Fruit fly (Drosophila melanogaster) whole organism, embryonic: ENCODE results near the gene RunxB.

Source experiments
- BEAF-32 ChIP-seq: fragments of 200-800 bp; sonication (Bioruptor generic); optimal IDR thresholded peaks from 3 replicates; lab custom pipeline; 2017; ENCODE audit warnings: missing biosample characterization, missing genetic modification characterization, mild to moderate bottlenecking, moderate library complexity, missing genetic modification reagents
- Bdp1 ChIP-seq: fragments of 200-800 bp; sonication (Bioruptor generic); optimal IDR thresholded peaks from 3 replicates; lab custom pipeline; 2016; ENCODE audit warnings: missing biosample characterization, missing genetic modification characterization
- Bgb ChIP-seq: fragments of 200-800 bp; sonication (Bioruptor generic); IDR thresholded peaks from 2 replicates; pipeline ENCODE4 v1.3.6; 2022; ENCODE audit warnings: missing biosample characterization, missing genetic modification characterization; ENCODE audit not compliant: partially characterized antibody
- CG10267 ChIP-seq: fragments of 200-800 bp; sonication (Bioruptor generic); optimal IDR thresholded peaks from 2 replicates; lab custom pipeline; 2018; ENCODE audit warnings: missing biosample characterization, mild to moderate bottlenecking, missing genetic modification characterization, moderate library complexity
- CG10462 ChIP-seq: fragments of 200-800 bp; sonication (Bioruptor generic); optimal IDR thresholded peaks from 2 replicates; lab custom pipeline; 2016; ENCODE audit warnings: missing biosample characterization, missing genetic modification characterization
- CG11696 ChIP-seq: fragments of 200-800 bp; sonication (Bioruptor generic); IDR thresholded peaks from 2 replicates; pipeline ENCODE4 v1.3.6; 2022; ENCODE audit warnings: missing biosample characterization, missing genetic modification characterization
- CG11723 ChIP-seq: fragments of 200-800 bp; sonication (Bioruptor generic); optimal IDR thresholded peaks from 2 replicates; lab custom pipeline; 2017; ENCODE audit warnings: missing biosample characterization, mild to moderate bottlenecking, missing genetic modification characterization
- CG12391 ChIP-seq: fragments of 200-800 bp; sonication (Bioruptor generic); optimal IDR thresholded peaks from 3 replicates; lab custom pipeline; 2018; ENCODE audit warnings: missing biosample characterization, mild to moderate bottlenecking, missing genetic modification characterization, moderate library complexity
- CG13123 ChIP-seq: fragments of 200-800 bp; sonication (Bioruptor generic); optimal IDR thresholded peaks from 2 replicates; lab custom pipeline; 2016; ENCODE audit warnings: missing biosample characterization, missing genetic modification characterization
- CG15011 ChIP-seq: fragments of 200-800 bp; sonication (Bioruptor generic); optimal IDR thresholded peaks from 3 replicates; lab custom pipeline; 2018; ENCODE audit warnings: missing biosample characterization, mild to moderate bottlenecking, missing genetic modification characterization
- CG1647 ChIP-seq: fragments of 200-800 bp; sonication (Bioruptor generic); optimal IDR thresholded peaks from 3 replicates; lab custom pipeline; 2016; ENCODE audit warnings: missing biosample characterization, missing genetic modification characterization
- CG17912 ChIP-seq: fragments of 200-800 bp; sonication (Bioruptor generic); optimal IDR thresholded peaks from 2 replicates; lab custom pipeline; 2018; ENCODE audit warnings: missing biosample characterization, mild to moderate bottlenecking, missing genetic modification characterization
- CG1792 ChIP-seq: fragments of 200-800 bp; sonication (Bioruptor generic); optimal IDR thresholded peaks from 2 replicates; lab custom pipeline; 2016; ENCODE audit warnings: missing biosample characterization, missing genetic modification characterization
- CG18476 ChIP-seq: fragments of 200-800 bp; sonication (Bioruptor generic); optimal IDR thresholded peaks from 2 replicates; lab custom pipeline; 2016; ENCODE audit warnings: missing biosample characterization, mild to moderate bottlenecking, missing genetic modification characterization
- CG2120 ChIP-seq: fragments of 200-800 bp; sonication (Bioruptor generic); optimal IDR thresholded peaks from 3 replicates; lab custom pipeline; 2016; ENCODE audit warnings: missing biosample characterization, missing genetic modification characterization
- CG30020 ChIP-seq: fragments of 200-800 bp; optimal IDR thresholded peaks from 2 replicates; lab custom pipeline; 2019; ENCODE audit warnings: missing biosample characterization, mild to moderate bottlenecking, missing genetic modification characterization, moderate library complexity
- CG3065 ChIP-seq: fragments of 200-800 bp; sonication (Bioruptor generic); optimal IDR thresholded peaks from 2 replicates; lab custom pipeline; 2016; ENCODE audit warnings: missing biosample characterization, missing genetic modification characterization
- CG5245 ChIP-seq: fragments of 200-800 bp; sonication (Bioruptor generic); optimal IDR thresholded peaks from 3 replicates; lab custom pipeline; 2016; ENCODE audit warnings: missing biosample characterization, missing genetic modification characterization
- CG6654 ChIP-seq: fragments of 200-800 bp; sonication (Bioruptor generic); optimal IDR thresholded peaks from 2 replicates; lab custom pipeline; 2017; ENCODE audit warnings: missing biosample characterization, mild to moderate bottlenecking, missing genetic modification characterization
- CG6765 ChIP-seq: fragments of 200-800 bp; sonication (Bioruptor generic); optimal IDR thresholded peaks from 3 replicates; lab custom pipeline; 2017; ENCODE audit warnings: missing biosample characterization, mild to moderate bottlenecking, missing genetic modification characterization
- CG8089 ChIP-seq: fragments of 200-800 bp; sonication (Bioruptor generic); optimal IDR thresholded peaks from 3 replicates; lab custom pipeline; 2016; ENCODE audit warnings: missing biosample characterization, missing genetic modification characterization
- CG8944 ChIP-seq: fragments of 200-800 bp; sonication (Bioruptor generic); optimal IDR thresholded peaks from 3 replicates; lab custom pipeline; 2016; ENCODE audit warnings: missing biosample characterization, missing genetic modification characterization
- Camta ChIP-seq: fragments of 200-800 bp; sonication (Bioruptor generic); optimal IDR thresholded peaks from 2 replicates; lab custom pipeline; 2016; ENCODE audit warnings: missing biosample characterization, missing genetic modification characterization
- CrebB ChIP-seq: fragments of 200-800 bp; sonication (Bioruptor generic); optimal IDR thresholded peaks from 3 replicates; lab custom pipeline; 2018; ENCODE audit warnings: missing biosample characterization, mild to moderate bottlenecking, missing genetic modification characterization
- Deaf1 ChIP-seq: fragments of 200-800 bp; optimal IDR thresholded peaks from 3 replicates; lab custom pipeline; 2019; ENCODE audit warnings: missing biosample characterization, mild to moderate bottlenecking, missing genetic modification characterization, moderate library complexity
- Dfd ChIP-seq, 2 experiments: fragments of >200 bp; optimal IDR thresholded peaks; 2 replicates each; lab custom pipeline; 2017; ENCODE audit warnings: missing biosample characterization in 2 of 2, missing genetic modification characterization in 2 of 2
- Dip3 ChIP-seq: fragments of 200-800 bp; sonication (Bioruptor generic); optimal IDR thresholded peaks from 3 replicates; lab custom pipeline; 2016; ENCODE audit warnings: missing biosample characterization, missing genetic modification characterization
- E2f2 ChIP-seq: fragments of 200-800 bp; sonication (Bioruptor generic); IDR thresholded peaks from 2 replicates; pipeline ENCODE4 v1.3.6; 2022; ENCODE audit warnings: missing biosample characterization, missing genetic modification characterization
- Ets65A ChIP-seq: fragments of 200-800 bp; sonication (Bioruptor generic); peaks from one replicate; lab custom pipeline; 2016; ENCODE audit warnings: missing biosample characterization, missing genetic modification characterization
- Hmr ChIP-seq: fragments of 200-800 bp; sonication (Bioruptor generic); optimal IDR thresholded peaks from 3 replicates; lab custom pipeline; 2017; ENCODE audit warnings: mild to moderate bottlenecking, missing biosample characterization, missing genetic modification reagents, missing genetic modification characterization
- Hr51 ChIP-seq, 2 experiments: fragments of 200-800 bp; sonication (Bioruptor generic); optimal IDR thresholded peaks; 2 replicates in 1 of 2; 3 replicates in 1 of 2; lab custom pipeline; 2016 to 2018; ENCODE audit warnings: missing biosample characterization in 2 of 2, missing genetic modification characterization in 2 of 2, mild to moderate bottlenecking in 1 of 2, moderate library complexity in 1 of 2
- MBD-R2 ChIP-seq: fragments of 200-800 bp; sonication (Bioruptor generic); IDR thresholded peaks from 2 replicates; pipeline ENCODE4 v1.3.6; 2022; ENCODE audit warnings: missing biosample characterization, missing genetic modification characterization
- Mrtf ChIP-seq: fragments of 200-800 bp; sonication (Bioruptor generic); IDR thresholded peaks from 3 replicates; pipeline ENCODE4 v1.3.6; 2022; ENCODE audit warnings: missing biosample characterization, missing genetic modification characterization
- NK7.1 ChIP-seq: fragments of 200-800 bp; sonication (Bioruptor generic); optimal IDR thresholded peaks from 3 replicates; lab custom pipeline; 2016; ENCODE audit warnings: missing biosample characterization, missing genetic modification characterization
- Nf-YA ChIP-seq: fragments of 200-800 bp; sonication (Bioruptor generic); IDR thresholded peaks from 2 replicates; pipeline ENCODE4 v1.3.6; 2022; ENCODE audit warnings: missing biosample characterization, missing genetic modification characterization
- Sin3A ChIP-seq: fragments of >200 bp; optimal IDR thresholded peaks from 2 replicates; lab custom pipeline; 2018
- Sry-β ChIP-seq: fragments of 200-800 bp; sonication (Bioruptor generic); optimal IDR thresholded peaks from 2 replicates; lab custom pipeline; 2018; ENCODE audit warnings: missing biosample characterization, mild to moderate bottlenecking, missing genetic modification characterization, moderate library complexity
- ab ChIP-seq: fragments of 200-800 bp; sonication (Bioruptor generic); optimal IDR thresholded peaks from 2 replicates; lab custom pipeline; 2016; ENCODE audit warnings: missing biosample characterization, missing genetic modification characterization
- ase ChIP-seq: fragments of 200-800 bp; sonication (Bioruptor generic); IDR thresholded peaks from 3 replicates; pipeline ENCODE4 v1.3.6; 2022; ENCODE audit warnings: missing biosample characterization, missing genetic modification characterization
- bcd ChIP-seq: fragments of 200-800 bp; sonication (Bioruptor generic); optimal IDR thresholded peaks from 2 replicates; lab custom pipeline; 2017; ENCODE audit warnings: missing biosample characterization, mild to moderate bottlenecking, missing genetic modification characterization
- bowl ChIP-seq: fragments of 200-800 bp; sonication (Bioruptor generic); IDR thresholded peaks from 2 replicates; pipeline ENCODE4 v1.3.6; 2022; ENCODE audit warnings: missing biosample characterization, missing genetic modification characterization
- chinmo ChIP-seq: fragments of 200-800 bp; sonication (Bioruptor generic); IDR thresholded peaks from 4 replicates; pipeline ENCODE4 v1.3.6; 2022; ENCODE audit warnings: missing biosample characterization, missing genetic modification characterization; ENCODE audit not compliant: partially characterized antibody
- fd64A ChIP-seq: fragments of 200-800 bp; sonication (Bioruptor generic); optimal IDR thresholded peaks from 3 replicates; lab custom pipeline; 2018; ENCODE audit warnings: missing biosample characterization, mild to moderate bottlenecking, missing genetic modification characterization
- her ChIP-seq: fragments of 200-800 bp; sonication (Bioruptor generic); optimal IDR thresholded peaks from 2 replicates; lab custom pipeline; 2016; ENCODE audit warnings: missing biosample characterization, missing genetic modification characterization
- kni ChIP-seq: fragments of 200-800 bp; sonication (Bioruptor generic); optimal IDR thresholded peaks from 3 replicates; lab custom pipeline; 2017; ENCODE audit warnings: mild to moderate bottlenecking, missing biosample characterization, missing genetic modification reagents, missing genetic modification characterization
- org-1 ChIP-seq: fragments of 200-800 bp; sonication (Bioruptor generic); optimal IDR thresholded peaks from 2 replicates; lab custom pipeline; 2017; ENCODE audit warnings: missing biosample characterization, missing genetic modification characterization
- pita ChIP-seq: fragments of 200-800 bp; sonication (Bioruptor generic); optimal IDR thresholded peaks from 2 replicates; lab custom pipeline; 2017; ENCODE audit warnings: missing biosample characterization, mild to moderate bottlenecking, missing genetic modification characterization
- sima ChIP-seq: fragments of 200-800 bp; sonication (Bioruptor generic); optimal IDR thresholded peaks from 2 replicates; lab custom pipeline; 2016; ENCODE audit warnings: missing biosample characterization, missing genetic modification characterization
- slbo ChIP-seq: fragments of 200-800 bp; sonication (Bioruptor generic); IDR thresholded peaks from 2 replicates; pipeline ENCODE4 v1.3.6; 2022; ENCODE audit warnings: missing biosample characterization, missing genetic modification characterization
- twi ChIP-seq: fragments of 200-800 bp; optimal IDR thresholded peaks from 2 replicates; lab custom pipeline; 2019; ENCODE audit warnings: missing biosample characterization, mild to moderate bottlenecking, missing genetic modification characterization, moderate library complexity
- zen2 ChIP-seq: fragments of 200-800 bp; sonication (Bioruptor generic); IDR thresholded peaks from 3 replicates; pipeline ENCODE4 v1.3.6; 2022; ENCODE audit warnings: missing biosample characterization, missing genetic modification characterization; ENCODE audit not compliant: partially characterized antibody

RunxB gene

DNA sequence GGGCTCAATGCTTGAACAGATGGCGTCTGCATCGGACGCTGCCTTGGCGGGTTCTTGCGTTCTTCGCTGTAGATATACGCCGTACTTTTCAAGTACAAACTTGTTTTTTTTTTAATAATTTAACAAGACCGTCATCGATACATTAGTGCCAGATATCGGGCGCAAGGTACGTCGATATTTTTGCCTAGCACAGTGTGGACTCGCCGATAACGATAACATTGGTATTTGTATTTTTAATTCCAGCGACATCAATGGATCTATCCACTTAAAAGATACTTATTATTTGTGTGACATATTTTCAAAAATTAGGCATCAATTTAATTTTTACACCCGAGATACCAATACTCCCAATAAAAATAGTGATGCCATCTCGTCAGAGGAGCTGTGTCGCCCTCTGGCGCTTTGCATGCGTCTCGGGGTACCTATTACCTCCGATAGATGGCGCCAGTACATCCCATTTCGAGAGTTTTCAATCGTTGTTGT lies 13.5 kb upstream of the RunxB start, which contains the start of gene Tak1 (continued):
- TF ChIP-seq Hr51 (GFP tag; optimal IDR thresholded peaks at IDR 0.05; lab: Kevin White, UChicago) = peak; percentile 8 to 19
- peak; percentile 61 for TF ChIP-seq CG5245 (GFP tag; lab: Kevin White, UChicago)
- peak; percentile 93 for TF ChIP-seq Ets65A (GFP tag; lab: Kevin White, UChicago)
- peak; percentile 10 for TF ChIP-seq CrebB (tag; lab: Kevin White, UChicago)
- TF ChIP-seq MBD-R2 (GFP tag; lab: Robert Waterston, UW) = no peak
- TF ChIP-seq Hmr = peak; percentile 38
- TF ChIP-seq Mrtf (GFP tag; lab: Robert Waterston, UW) = peak; percentile 63; the same call in 2 of the 3 replicates
- TF ChIP-seq her (GFP tag; lab: Kevin White, UChicago) = peak; percentile 55
- TF ChIP-seq CG1647 = peak; percentile 18
- TF ChIP-seq bowl = no peak
- no peak for TF ChIP-seq Deaf1
- peak; percentile 58 for TF ChIP-seq E2f2 (GFP tag; lab: Robert Waterston, UW)
- peak; percentile 53 for TF ChIP-seq CG8944 (GFP tag; lab: Kevin White, UChicago)
- peak; percentile 46 for TF ChIP-seq CG17912 (GFP tag; lab: Kevin White, UChicago)
- TF ChIP-seq Sin3A (lab: Kevin White, UChicago) = peak; percentile 70
- TF ChIP-seq org-1 (GFP tag; lab: Kevin White, UChicago) = peak; percentile 4
- peak; percentile 23 for TF ChIP-seq Bdp1 (GFP tag; lab: Kevin White, UChicago)
- no peak for TF ChIP-seq ab
- peak; percentile 61 for TF ChIP-seq CG8089
- peak; percentile 30 for TF ChIP-seq CG6765
- TF ChIP-seq CG13123 = no peak
- TF ChIP-seq CG6654 (GFP tag; lab: Kevin White, UChicago) = peak; percentile 17
- peak; percentile 58 for TF ChIP-seq bcd (GFP tag; lab: Kevin White, UChicago)
- peak; percentile 7 for TF ChIP-seq CG10462 (GFP tag; lab: Kevin White, UChicago)
- TF ChIP-seq CG1792 = peak; percentile 43
- peak; percentile 62 for TF ChIP-seq zen2
- TF ChIP-seq Dip3 = peak; percentile 35
- no peak for TF ChIP-seq fd64A
- peak; percentile 22 for TF ChIP-seq twi (tag; lab: Kevin White, UChicago)
- no peak for TF ChIP-seq CG18476 (GFP tag; lab: Kevin White, UChicago)
- TF ChIP-seq CG30020 (tag; lab: Kevin White, UChicago) = peak; percentile 60
- TF ChIP-seq Bgb (GFP tag; lab: Robert Waterston, UW) = peak; percentile 80
- TF ChIP-seq Dfd (GFP tag; optimal IDR thresholded peaks at IDR 0.05; lab: Kevin White, UChicago) = no peak
- TF ChIP-seq Sry-β (GFP tag; lab: Kevin White, UChicago) = no peak
- TF ChIP-seq chinmo (GFP tag; lab: Robert Waterston, UW) = 0 out of 4 replicates have a peak, but pooled peaks have one; percentile 47
- peak; percentile 63; the same call in 1 of the 3 replicates for TF ChIP-seq ase (GFP tag; lab: Robert Waterston, UW)
- TF ChIP-seq slbo (GFP tag; lab: Robert Waterston, UW) = peak; percentile 79
- TF ChIP-seq CG12391 (tag; lab: Kevin White, UChicago) = peak; percentile 29
- 0 out of 2 replicates have a peak, but pooled peaks have one; percentile 37 for TF ChIP-seq Nf-YA (GFP tag; lab: Robert Waterston, UW)
- TF ChIP-seq CG3065 (GFP tag; lab: Kevin White, UChicago) = peak; percentile 5
- TF ChIP-seq NK7.1 (GFP tag; lab: Kevin White, UChicago) = no peak
- TF ChIP-seq CG10267 (tag; lab: Kevin White, UChicago) = peak; percentile 54
- 0 out of 2 replicates have a peak, but pooled peaks have one; percentile 24 for TF ChIP-seq CG11696 (GFP tag; lab: Robert Waterston, UW)
- TF ChIP-seq BEAF-32 (GFP tag; lab: Kevin White, UChicago) = peak; percentile 65
- no peak for TF ChIP-seq CG11723 (GFP tag; lab: Kevin White, UChicago)
- TF ChIP-seq CG15011 = no peak
- peak; percentile 56 for TF ChIP-seq CG2120 (GFP tag; lab: Kevin White, UChicago)
- TF ChIP-seq sima (GFP tag; lab: Kevin White, UChicago) = no peak
- no peak for TF ChIP-seq kni (GFP tag; lab: Kevin White, UChicago)
- peak; percentile 37 for TF ChIP-seq pita (GFP tag; lab: Kevin White, UChicago)
- peak; percentile 52 for TF ChIP-seq Camta (GFP tag; lab: Kevin White, UChicago)
